Fruit fly (Drosophila melanogaster) S2 (cell line): ENCODE results near the gene CG43739.

ENCODE experiments used
- CG8478 ChIP-seq: fragments of >200 bp; optimal IDR thresholded peaks from 2 replicates; lab custom pipeline; 2018
- CTCF ChIP-seq, 2 experiments: fragments of >200 bp; optimal IDR thresholded peaks; 2 replicates each; lab custom pipeline; 2018

- no peak for TF ChIP-seq CG8478 (lab: Kevin White, UChicago)
- TF ChIP-seq CTCF (optimal IDR thresholded peaks at IDR 0.05; lab: Kevin White, UChicago): peak; percentile 19 to 56
Measured at dm6 chr2L:20835501-20835900, 83.2 kb downstream of the CG43739 start, which contains the start of gene Oseg5.
